Fruit fly (Drosophila melanogaster): Measurements from ENCODE around the gene Nup35.

Nup35 gene

DNA sequence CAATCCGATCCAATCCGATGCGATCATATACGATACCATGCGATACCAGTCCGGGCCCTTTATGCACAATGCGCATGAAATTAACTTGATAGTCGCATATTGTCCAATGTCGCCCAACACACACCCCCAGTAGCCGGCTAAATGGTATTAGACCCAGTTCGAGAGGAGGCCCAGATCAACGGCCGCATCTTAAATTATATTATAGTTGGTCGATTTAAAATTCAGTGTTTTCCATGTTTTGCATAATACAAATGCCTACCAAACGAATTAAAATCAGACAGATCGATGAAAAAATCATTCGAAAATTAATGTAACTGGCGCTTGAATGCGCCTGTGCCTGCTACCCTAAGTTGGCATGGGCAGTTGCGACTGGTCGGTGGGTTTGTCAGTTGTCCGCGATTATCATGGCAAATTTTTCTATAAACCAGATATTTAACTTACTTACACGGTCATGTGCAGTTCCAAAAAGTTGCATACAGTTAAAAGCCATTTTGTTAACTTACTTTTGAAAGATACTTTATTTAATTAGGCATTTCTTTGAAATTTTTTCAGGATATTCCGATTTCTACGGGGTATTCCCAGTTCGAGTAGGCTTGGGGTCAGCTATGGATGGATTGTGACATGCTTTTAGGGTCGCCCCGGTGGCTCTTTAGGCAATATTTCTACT is 22.0 kb downstream of the Nup35 start (continued):
- TF ChIP-seq CG6254 (GFP tag; optimal IDR thresholded peaks at IDR 0.05), result no peak
- 0 out of 2 replicates have a peak, but pooled peaks have one; percentile 13 for TF ChIP-seq ttk (GFP tag; IDR thresholded peaks at IDR 0.05)
- TF ChIP-seq CG6854 (GFP tag; optimal IDR thresholded peaks at IDR 0.05), result no peak
- peak; percentile 15; the same call in 1 of the 2 replicates for TF ChIP-seq ssp (GFP tag; IDR thresholded peaks at IDR 0.05)
- TF ChIP-seq Eip74EF (GFP tag; optimal IDR thresholded peaks at IDR 0.05), result peak in 1 of 2 experiments; percentile 6
- peak; percentile 37; the same call in 1 of the 2 replicates for TF ChIP-seq CG31441 (GFP tag; IDR thresholded peaks at IDR 0.05)
- TF ChIP-seq luna (GFP tag; optimal IDR thresholded peaks at IDR 0.05), result no peak
- TF ChIP-seq exex (tag; optimal IDR thresholded peaks at IDR 0.05), result no peak
- 0 out of 2 replicates have a peak, but pooled peaks have one; percentile 19 for TF ChIP-seq seq (GFP tag; IDR thresholded peaks at IDR 0.05)
- TF ChIP-seq ara (GFP tag; IDR thresholded peaks at IDR 0.05), result 0 out of 2 replicates have a peak, but pooled peaks have one; percentile 36
- peak; percentile 27 for TF ChIP-seq CG30403 (GFP tag; optimal IDR thresholded peaks at IDR 0.05)
- 0 out of 2 replicates have a peak, but pooled peaks have one; percentile 22 for TF ChIP-seq slbo (GFP tag; IDR thresholded peaks at IDR 0.05)
- no peak for TF ChIP-seq CG4360 (GFP tag; IDR thresholded peaks at IDR 0.05)
- TF ChIP-seq Antp (GFP tag; optimal IDR thresholded peaks at IDR 0.05), result no peak
- peak; percentile 6 for TF ChIP-seq ind (GFP tag; optimal IDR thresholded peaks at IDR 0.05)
- TF ChIP-seq fd96Cb (tag; optimal IDR thresholded peaks at IDR 0.05), result peak; percentile 19
- TF ChIP-seq D (optimal IDR thresholded peaks at IDR 0.05), result no peak
- no peak for TF ChIP-seq D (GFP tag; optimal IDR thresholded peaks at IDR 0.05)
- TF ChIP-seq toy (GFP tag; IDR thresholded peaks at IDR 0.05), result no peak
- no peak for TF ChIP-seq ranshi (GFP tag; IDR thresholded peaks at IDR 0.05)
- TF ChIP-seq CG9876 (GFP tag; optimal IDR thresholded peaks at IDR 0.05), result no peak
- peak; percentile 32 for TF ChIP-seq Med (GFP tag)
- TF ChIP-seq CG17328 (GFP tag; IDR thresholded peaks at IDR 0.05), result no peak
- TF ChIP-seq Mrtf (GFP tag; IDR thresholded peaks at IDR 0.05), result 0 out of 3 replicates have a peak, but pooled peaks have one; percentile 14
- peak; percentile 39; the same call in 1 of the 3 replicates for TF ChIP-seq zfh1 (GFP tag; IDR thresholded peaks at IDR 0.05)
- no peak for TF ChIP-seq CG8281 (tag; optimal IDR thresholded peaks at IDR 0.05)
- TF ChIP-seq tna (GFP tag; IDR thresholded peaks at IDR 0.05; ENCODE audit: partially characterized antibody), result no peak
- TF ChIP-seq CG1529 (GFP tag; optimal IDR thresholded peaks at IDR 0.05), result no peak
- TF ChIP-seq sisA (GFP tag; IDR thresholded peaks at IDR 0.05), result peak; percentile 50

DNA sequence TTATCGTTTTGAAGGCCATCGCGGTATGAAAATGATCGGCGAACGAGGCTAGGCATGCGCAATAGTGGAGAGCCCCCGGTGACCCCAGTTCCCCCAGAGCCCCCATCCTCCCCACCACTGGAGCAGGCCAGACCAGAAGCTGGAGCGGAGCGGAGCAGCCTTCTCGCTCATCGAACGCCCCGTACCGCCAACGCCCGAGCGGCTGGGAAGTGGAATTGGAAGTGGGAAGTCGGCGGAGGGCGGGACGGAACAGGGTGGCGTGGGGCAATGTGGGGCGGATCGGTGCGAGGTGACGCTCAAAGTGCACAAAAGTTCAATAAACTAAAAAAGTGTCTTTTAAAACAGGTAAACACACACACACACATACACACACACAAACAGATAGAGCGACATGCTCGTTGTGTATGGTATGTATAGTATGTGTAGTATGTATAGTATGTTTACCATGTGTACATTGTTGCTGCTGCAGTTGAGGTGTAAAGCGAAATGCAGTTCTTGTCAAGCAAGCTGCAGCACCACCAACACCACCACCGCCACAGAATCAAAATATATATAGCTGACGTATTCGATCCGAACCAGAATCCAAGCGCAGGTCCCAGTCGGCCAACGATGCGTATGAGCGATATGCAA is 23.7 kb downstream of the Nup35 start:
- peak; percentile 52; the same call in 1 of the 2 replicates for TF ChIP-seq crol (GFP tag; IDR thresholded peaks at IDR 0.05)
- TF ChIP-seq sr (GFP tag; IDR thresholded peaks at IDR 0.05), result 0 out of 3 replicates have a peak, but pooled peaks have one; percentile 5
- TF ChIP-seq Jarid2 (GFP tag; optimal IDR thresholded peaks at IDR 0.05), result no peak
- TF ChIP-seq E2f1 (GFP tag; IDR thresholded peaks at IDR 0.05), result no peak
- TF ChIP-seq Dek (tag; optimal IDR thresholded peaks at IDR 0.05), result no peak
- TF ChIP-seq kah (GFP tag; optimal IDR thresholded peaks at IDR 0.05), result no peak
- TF ChIP-seq sd (tag; optimal IDR thresholded peaks at IDR 0.05), result no peak
- no peak for TF ChIP-seq grn (GFP tag; optimal IDR thresholded peaks at IDR 0.05)

All from whole organism, embryonic.